Worm (Caenorhabditis elegans) whole organism, L1 larva: ENCODE results near the gene scc-1.

Source experiments
- C04F5.9 ChIP-seq: sonication (generic microtip); optimal IDR thresholded peaks from 2 replicates; lab custom pipeline; 2016; ENCODE audit warnings: missing genetic modification characterization, missing compliant biosample characterization
- C16A3.4 ChIP-seq: fragments of 150-350 bp; optimal IDR thresholded peaks from 2 replicates; lab custom pipeline; 2014; ENCODE audit warnings: missing biosample characterization, missing genetic modification characterization
- Y116A8C.19 ChIP-seq: sonication (generic microtip); optimal IDR thresholded peaks from 2 replicates; lab custom pipeline; 2016; ENCODE audit warnings: missing compliant biosample characterization, missing genetic modification characterization, borderline replicate concordance
- aha-1 ChIP-seq: fragments of 150-350 bp; optimal IDR thresholded peaks from 2 replicates; lab custom pipeline; 2014; ENCODE audit warnings: missing biosample characterization, missing genetic modification characterization
- alr-1 ChIP-seq: fragments of 200-800 bp; sonication (Bioruptor generic); optimal IDR thresholded peaks from 2 replicates; lab custom pipeline; 2018; ENCODE audit warnings: borderline replicate concordance, mild to moderate bottlenecking, missing genetic modification characterization, missing compliant biosample characterization
- ama-1 ChIP-seq: fragments of 150-350 bp; optimal IDR thresholded peaks from 2 replicates; lab custom pipeline; 2014
- blmp-1 ChIP-seq: fragments of 150-350 bp; optimal IDR thresholded peaks from 2 replicates; lab custom pipeline; 2014; ENCODE audit warnings: missing biosample characterization, missing genetic modification characterization
- ceh-63 ChIP-seq: fragments of 200-800 bp; sonication (Bioruptor generic); optimal IDR thresholded peaks from 2 replicates; lab custom pipeline; 2018; ENCODE audit warnings: mild to moderate bottlenecking, missing genetic modification characterization, missing compliant biosample characterization
- ceh-8 ChIP-seq: fragments of 200-800 bp; sonication (Bioruptor generic); optimal IDR thresholded peaks from 2 replicates; lab custom pipeline; 2018; ENCODE audit warnings: mild to moderate bottlenecking, missing genetic modification characterization, moderate library complexity, missing compliant biosample characterization
- ces-1 ChIP-seq: fragments of 150-350 bp; optimal IDR thresholded peaks from 2 replicates; lab custom pipeline; 2014; ENCODE audit warnings: missing biosample characterization, missing genetic modification reagents, missing genetic modification characterization
- dpl-1 ChIP-seq, 3 experiments: fragments of 150-350 bp in 2 of 3; sonication (generic microtip) in 1 of 3; optimal IDR thresholded peaks; 2 replicates each; lab custom pipeline; 2014 to 2017; ENCODE audit warnings: missing biosample characterization in 3 of 3, missing genetic modification characterization in 3 of 3, missing genetic modification reagents in 3 of 3
- efl-1 ChIP-seq, 4 experiments: fragments of 150-350 bp; optimal IDR thresholded peaks in 3 of 4; peaks in 1 of 4; 1 replicate in 1 of 4; 2 replicates in 3 of 4; lab custom pipeline; 2014; ENCODE audit warnings: missing biosample characterization in 2 of 4, missing genetic modification characterization in 2 of 4, missing genetic modification reagents in 2 of 4
- egl-13 ChIP-seq: sonication (generic microtip); optimal IDR thresholded peaks from 2 replicates; lab custom pipeline; 2016; ENCODE audit warnings: missing genotype, missing genetic modification reagents, missing genetic modification characterization, missing compliant biosample characterization
- egl-27 ChIP-seq, 2 experiments: fragments of 150-350 bp in 1 of 2; sonication (generic microtip); optimal IDR thresholded peaks; 3 replicates each; lab custom pipeline; 2017 to 2018; ENCODE audit warnings: missing biosample characterization in 2 of 2, missing genetic modification characterization in 2 of 2, missing genetic modification reagents in 2 of 2
- ets-5 ChIP-seq: fragments of 200-800 bp; sonication (Bioruptor generic); IDR thresholded peaks from 2 replicates; pipeline ENCODE4 v1.3.6; 2022; ENCODE audit warnings: missing genetic modification characterization, missing compliant biosample characterization
- fkh-10 ChIP-seq: sonication (generic microtip); optimal IDR thresholded peaks from 2 replicates; lab custom pipeline; 2017; ENCODE audit warnings: missing biosample characterization, missing genetic modification reagents, missing genetic modification characterization
- fkh-8 ChIP-seq: sonication (generic microtip); optimal IDR thresholded peaks from 2 replicates; lab custom pipeline; 2016; ENCODE audit warnings: mild to moderate bottlenecking, missing genetic modification characterization, missing compliant biosample characterization
- hpl-2 ChIP-seq: fragments of 150-350 bp; optimal IDR thresholded peaks from 2 replicates; lab custom pipeline; 2014; ENCODE audit warnings: missing biosample characterization, missing genetic modification reagents, missing genetic modification characterization
- lin-13 ChIP-seq: fragments of 150-350 bp; optimal IDR thresholded peaks from 2 replicates; lab custom pipeline; 2014; ENCODE audit warnings: missing biosample characterization, missing genetic modification reagents, missing genetic modification characterization
- lin-14 ChIP-seq: fragments of 200-800 bp; sonication (Bioruptor generic); optimal IDR thresholded peaks from 2 replicates; lab custom pipeline; 2018; ENCODE audit warnings: mild to moderate bottlenecking, missing genetic modification characterization, moderate library complexity, missing compliant biosample characterization
- lin-35 ChIP-seq, 2 experiments: fragments of 150-350 bp; optimal IDR thresholded peaks; 2 replicates each; lab custom pipeline; 2014; ENCODE audit warnings: missing biosample characterization in 2 of 2, missing genetic modification characterization in 2 of 2, missing genetic modification reagents in 2 of 2
- lir-3 ChIP-seq: sonication (generic microtip); optimal IDR thresholded peaks from 2 replicates; lab custom pipeline; 2016; ENCODE audit warnings: mild to moderate bottlenecking, missing genetic modification characterization, moderate library complexity, missing compliant biosample characterization; ENCODE audit not compliant: poor library complexity
- lsy-2 ChIP-seq, 2 experiments: fragments of 150-350 bp; optimal IDR thresholded peaks; 2 replicates each; lab custom pipeline; 2014; ENCODE audit warnings: missing biosample characterization in 2 of 2, missing genetic modification characterization in 2 of 2
- mab-9 ChIP-seq: fragments of 200-800 bp; sonication (Bioruptor generic); IDR thresholded peaks from 2 replicates; pipeline ENCODE4 v1.3.6; 2022; ENCODE audit warnings: missing genetic modification reagents, missing genetic modification characterization, missing compliant biosample characterization
- mdl-1 ChIP-seq, 2 experiments: fragments of 150-350 bp; optimal IDR thresholded peaks; 2 replicates each; lab custom pipeline; 2014 to 2017; ENCODE audit warnings: missing biosample characterization in 2 of 2, missing genetic modification characterization in 2 of 2, inconsistent platforms in 1 of 2
- mef-2 ChIP-seq: fragments of 150-350 bp; optimal IDR thresholded peaks from 2 replicates; lab custom pipeline; 2014; ENCODE audit warnings: missing biosample characterization, missing genetic modification characterization
- mep-1 ChIP-seq: fragments of 150-350 bp; optimal IDR thresholded peaks from 2 replicates; lab custom pipeline; 2014; ENCODE audit warnings: missing biosample characterization, missing genetic modification characterization
- nhr-12 ChIP-seq: sonication (generic microtip); optimal IDR thresholded peaks from 2 replicates; lab custom pipeline; 2017; ENCODE audit warnings: missing biosample characterization, missing genetic modification characterization
- nhr-19 ChIP-seq: fragments of 200-800 bp; sonication (Bioruptor generic); conservative IDR thresholded peaks from 2 replicates; pipeline ENCODE4 v1.3.6; 2022; ENCODE audit warnings: missing genetic modification characterization, missing compliant biosample characterization
- nhr-20 ChIP-seq: sonication (generic microtip); optimal IDR thresholded peaks from 2 replicates; lab custom pipeline; 2016; ENCODE audit warnings: mild to moderate bottlenecking, missing genetic modification characterization, missing compliant biosample characterization
- nhr-28 ChIP-seq: fragments of 150-350 bp; optimal IDR thresholded peaks from 2 replicates; lab custom pipeline; 2014; ENCODE audit warnings: missing biosample characterization, missing genetic modification characterization
- nhr-71 ChIP-seq: sonication (generic microtip); optimal IDR thresholded peaks from 2 replicates; lab custom pipeline; 2016; ENCODE audit warnings: mild to moderate bottlenecking, missing genetic modification characterization, moderate library complexity, missing compliant biosample characterization
- nhr-77 ChIP-seq: fragments of 150-350 bp; optimal IDR thresholded peaks from 2 replicates; lab custom pipeline; 2014; ENCODE audit warnings: missing biosample characterization, missing genetic modification characterization
- nhr-84 ChIP-seq: sonication (generic microtip); optimal IDR thresholded peaks from 2 replicates; lab custom pipeline; 2017; ENCODE audit warnings: missing biosample characterization, missing genetic modification characterization
- pag-3 ChIP-seq: sonication (generic microtip); optimal IDR thresholded peaks from 2 replicates; lab custom pipeline; 2017; ENCODE audit warnings: missing genetic modification characterization, mild to moderate bottlenecking, missing compliant biosample characterization, antibody characterized with exemption, borderline replicate concordance; ENCODE audit not compliant: insufficient read depth
- pqm-1 ChIP-seq: sonication (generic microtip); optimal IDR thresholded peaks from 3 replicates; lab custom pipeline; 2017; ENCODE audit warnings: missing biosample characterization, missing genetic modification characterization
- rnt-1 ChIP-seq: sonication (generic microtip); optimal IDR thresholded peaks from 2 replicates; lab custom pipeline; 2016; ENCODE audit warnings: mild to moderate bottlenecking, missing genetic modification characterization, moderate library complexity, missing compliant biosample characterization
- skn-1 ChIP-seq: fragments of 150-350 bp; optimal IDR thresholded peaks from 2 replicates; lab custom pipeline; 2014; ENCODE audit warnings: missing biosample characterization, missing genetic modification characterization
- snpc-4 ChIP-seq: fragments of 150-350 bp; optimal IDR thresholded peaks from 2 replicates; lab custom pipeline; 2014; ENCODE audit warnings: missing biosample characterization, missing genetic modification characterization
- snu-23 ChIP-seq: sonication (generic microtip); optimal IDR thresholded peaks from 2 replicates; lab custom pipeline; 2016; ENCODE audit warnings: missing genetic modification characterization, missing compliant biosample characterization
- sox-4 ChIP-seq: sonication (generic microtip); optimal IDR thresholded peaks from 2 replicates; lab custom pipeline; 2016; ENCODE audit warnings: missing genetic modification characterization, missing compliant biosample characterization
- swsn-7 ChIP-seq: sonication (generic microtip); optimal IDR thresholded peaks from 2 replicates; lab custom pipeline; 2016; ENCODE audit warnings: missing genetic modification characterization, missing compliant biosample characterization
- tbx-2 ChIP-seq: sonication (generic microtip); optimal IDR thresholded peaks from 2 replicates; lab custom pipeline; 2016; ENCODE audit warnings: missing genetic modification characterization, missing compliant biosample characterization
- unc-130 ChIP-seq: fragments of 150-350 bp; optimal IDR thresholded peaks from 2 replicates; lab custom pipeline; 2017; ENCODE audit warnings: missing biosample characterization, missing genetic modification characterization, inconsistent platforms
- unc-86 ChIP-seq: sonication (generic microtip); optimal IDR thresholded peaks from 2 replicates; lab custom pipeline; 2016; ENCODE audit warnings: missing genetic modification characterization, missing compliant biosample characterization
- unc-98 ChIP-seq: fragments of 200-800 bp; sonication (Bioruptor generic); IDR thresholded peaks from 2 replicates; pipeline ENCODE4 v1.3.6; 2022; ENCODE audit warnings: missing genetic modification characterization, missing compliant biosample characterization
- vab-15 ChIP-seq: sonication (generic microtip); optimal IDR thresholded peaks from 2 replicates; lab custom pipeline; 2017; ENCODE audit warnings: missing genotype, mild to moderate bottlenecking, missing genetic modification characterization, missing compliant biosample characterization
- xbp-1 ChIP-seq: sonication (generic microtip); optimal IDR thresholded peaks from 2 replicates; lab custom pipeline; 2016; ENCODE audit warnings: missing genetic modification characterization, missing compliant biosample characterization
- zag-1 ChIP-seq: fragments of 150-350 bp; optimal IDR thresholded peaks from 2 replicates; lab custom pipeline; 2014; ENCODE audit warnings: missing biosample characterization, missing genetic modification characterization
- zip-4 ChIP-seq: fragments of 200-800 bp; sonication (Bioruptor generic); optimal IDR thresholded peaks from 2 replicates; lab custom pipeline; 2018; ENCODE audit warnings: mild to moderate bottlenecking, missing genetic modification characterization, moderate library complexity, missing compliant biosample characterization

The scc-1 gene

DNA sequence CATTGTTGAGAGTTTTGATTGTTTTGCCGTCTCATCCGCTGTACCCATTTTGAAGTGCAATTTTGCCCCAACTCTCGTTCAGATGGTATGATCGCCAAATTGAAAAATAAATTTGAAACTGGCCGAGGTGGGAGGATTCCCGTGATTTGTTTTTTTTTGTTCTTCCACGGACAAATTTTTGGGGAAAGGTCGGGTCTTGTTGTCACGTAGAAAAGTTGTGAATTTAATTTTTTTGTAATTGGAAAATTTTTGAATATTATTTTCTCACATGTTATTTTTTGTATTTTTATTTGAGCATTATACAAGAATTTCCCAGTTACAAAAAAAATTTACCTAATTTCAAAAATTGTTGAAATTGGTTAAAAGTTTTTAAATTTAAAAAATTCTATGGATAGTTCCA, 26.8 kb upstream of the scc-1 start, which contains the start of gene T05A7.6:
TSS of gene T05A7.6 (minus strand) at position 101 of the 400 bp plus-strand sequence.
- TF ChIP-seq lin-14 (GFP tag; lab: Kevin White, UChicago): no peak
- no peak for TF ChIP-seq snpc-4 (tag; lab: Kevin White, UChicago)
- no peak for TF ChIP-seq nhr-71 (tag; lab: Kevin White, UChicago)

DNA sequence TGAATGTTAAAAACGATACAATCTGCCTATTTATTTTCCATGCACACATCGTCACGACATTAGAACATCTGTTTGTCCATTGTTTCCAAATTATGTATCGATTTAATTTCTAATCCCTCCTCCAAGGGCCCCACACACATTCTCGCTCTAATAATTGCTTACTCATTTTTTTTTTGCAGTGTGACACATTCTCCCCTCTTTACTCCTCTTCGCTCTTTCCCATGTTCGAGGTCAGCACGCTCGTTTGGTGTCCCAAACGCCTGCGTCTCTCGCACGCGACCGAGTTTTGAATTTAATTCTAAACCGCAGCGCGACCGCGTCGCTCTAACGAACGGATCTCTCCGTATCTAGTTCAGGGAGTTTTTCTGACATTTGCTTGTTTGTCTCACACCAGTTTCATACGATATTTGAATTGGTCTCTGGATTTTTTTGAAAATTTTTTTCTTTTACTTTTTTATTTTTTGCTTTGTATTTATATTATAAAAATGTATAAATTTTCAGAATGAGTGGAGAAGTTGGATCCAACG, 25.9 kb upstream of the scc-1 start, which contains the start of the genes clec-140 and hmg-11:
TSS of gene clec-140 (plus strand) at position 477 of the 527 bp plus-strand sequence.
TSS of gene hmg-11 (plus strand) at position 502 of the 527 bp plus-strand sequence.
- TF ChIP-seq C04F5.9 (no peak), mef-2 (tag; lab: Kevin White, UChicago) (no peak), skn-1 (tag; lab: Kevin White, UChicago) (peak; percentile 19), nhr-84 (no peak), zip-4 (GFP tag; lab: Kevin White, UChicago) (no peak), alr-1 (no peak), nhr-19 (no peak), nhr-77 (tag; lab: Kevin White, UChicago) (no peak), ama-1 (lab: Kevin White, UChicago) (no peak), zag-1 (tag; lab: Kevin White, UChicago) (no peak), unc-98 (GFP tag; lab: Robert Waterston, UW) (no peak), lin-35 (GFP tag; optimal IDR thresholded peaks at IDR 0.05; lab: Kevin White, UChicago) (peak; percentile 49 to 70), pqm-1 (tag; lab: Kevin White, UChicago) (no peak), efl-1 (optimal IDR thresholded peaks at IDR 0.05; lab: Kevin White, UChicago) (peak; percentile 50 to 67), efl-1 (GFP tag; optimal IDR thresholded peaks at IDR 0.05 in 1 of 2; lab: Kevin White, UChicago) (peak; percentile 51 to 92), snpc-4 (tag; lab: Kevin White, UChicago) (peak; percentile 12), ets-5 (GFP tag; lab: Robert Waterston, UW) (no peak), xbp-1 (tag; lab: Kevin White, UChicago) (peak; percentile 8), swsn-7 (tag; lab: Kevin White, UChicago) (no peak), sox-4 (no peak), aha-1 (no peak), lir-3 (no peak), rnt-1 (tag; lab: Kevin White, UChicago) (peak; percentile 46), unc-130 (tag; lab: Kevin White, UChicago) (no peak), fkh-8 (tag; lab: Kevin White, UChicago) (peak; percentile 42), vab-15 (tag; lab: Kevin White, UChicago) (no peak), snu-23 (GFP tag; lab: Kevin White, UChicago) (no peak), C16A3.4 (tag; lab: Kevin White, UChicago) (peak; percentile 0), ces-1 (no peak), fkh-10 (no peak), nhr-12 (tag; lab: Kevin White, UChicago) (no peak), egl-13 (tag; lab: Kevin White, UChicago) (no peak), mdl-1 (tag; optimal IDR thresholded peaks at IDR 0.05; lab: Kevin White, UChicago) (peak in 1 of 2 experiments; percentile 79), unc-86 (tag; lab: Kevin White, UChicago) (no peak), mep-1 (peak; percentile 61), lsy-2 (tag; optimal IDR thresholded peaks at IDR 0.05; lab: Kevin White, UChicago) (peak; percentile 48 to 76), egl-27 (tag; optimal IDR thresholded peaks at IDR 0.05; lab: Kevin White, UChicago) (no peak), ceh-63 (GFP tag; lab: Kevin White, UChicago) (no peak), ceh-8 (no peak), nhr-28 (no peak), pag-3 (tag; lab: Kevin White, UChicago) (no peak), hpl-2 (no peak), nhr-20 (tag; lab: Kevin White, UChicago) (peak; percentile 19), lin-13 (GFP tag; lab: Kevin White, UChicago) (peak; percentile 37), tbx-2 (tag; lab: Kevin White, UChicago) (no peak), mab-9 (GFP tag; lab: Robert Waterston, UW) (no peak), dpl-1 (GFP tag; optimal IDR thresholded peaks at IDR 0.05; lab: Kevin White, UChicago) (peak; percentile 17 to 60 (median 17)), Y116A8C.19 (tag; lab: Kevin White, UChicago) (no peak), blmp-1 (tag; lab: Kevin White, UChicago) (no peak)
